Worm (Caenorhabditis elegans) whole organism, young adult: Measurements from ENCODE around the gene C47E12.3.

Source experiments
- B0035.1 ChIP-seq: sonication (generic microtip); optimal IDR thresholded peaks from 2 replicates; lab custom pipeline; 2016; ENCODE audit warnings: missing genetic modification characterization, mild to moderate bottlenecking, missing compliant biosample characterization, missing genotype, missing genetic modification reagents
- C06A6.2 ChIP-seq: fragments of 200-800 bp; sonication (Bioruptor generic); conservative IDR thresholded peaks from 2 replicates; pipeline ENCODE4 v1.3.6; 2022; ENCODE audit warnings: missing genetic modification characterization, missing compliant biosample characterization
- D2030.7 ChIP-seq: fragments of 200-800 bp; sonication (Bioruptor generic); IDR thresholded peaks from 2 replicates; pipeline ENCODE4 v1.3.6; 2022; ENCODE audit warnings: missing genetic modification reagents, missing genetic modification characterization, missing compliant biosample characterization
- F23B12.7 ChIP-seq: sonication (generic microtip); optimal IDR thresholded peaks from 2 replicates; lab custom pipeline; 2017; ENCODE audit warnings: missing genetic modification characterization, mild to moderate bottlenecking, missing compliant biosample characterization, antibody characterized with exemption, moderate library complexity; ENCODE audit not compliant: insufficient read depth
- F57C9.4 ChIP-seq: sonication (generic microtip); optimal IDR thresholded peaks from 2 replicates; lab custom pipeline; 2017; ENCODE audit warnings: mild to moderate bottlenecking, missing genetic modification characterization, missing compliant biosample characterization
- T07F8.4 ChIP-seq: sonication (generic microtip); optimal IDR thresholded peaks from 2 replicates; lab custom pipeline; 2016; ENCODE audit warnings: mild to moderate bottlenecking, missing genetic modification characterization, moderate library complexity, missing compliant biosample characterization
- Y53G8AR.9 ChIP-seq: fragments of 200-800 bp; sonication (Bioruptor generic); conservative IDR thresholded peaks from 2 replicates; pipeline ENCODE4 v1.3.6; 2022; ENCODE audit warnings: missing genetic modification reagents, missing genetic modification characterization, missing compliant biosample characterization
- Y56A3A.18 ChIP-seq: fragments of 200-800 bp; sonication (Bioruptor generic); IDR thresholded peaks from 2 replicates; pipeline ENCODE4 v1.3.6; 2022; ENCODE audit warnings: missing genetic modification reagents, missing genetic modification characterization, missing compliant biosample characterization
- Y67H2A.10 ChIP-seq: fragments of 200-800 bp; sonication (Bioruptor generic); conservative IDR thresholded peaks from 2 replicates; pipeline ENCODE4 v1.3.6; 2022; ENCODE audit warnings: missing genetic modification reagents, missing genetic modification characterization, missing compliant biosample characterization
- Y79H2A.3 ChIP-seq: fragments of 200-800 bp; sonication (Bioruptor generic); conservative IDR thresholded peaks from 2 replicates; pipeline ENCODE4 v1.3.6; 2022; ENCODE audit warnings: missing genetic modification reagents, missing genetic modification characterization, missing compliant biosample characterization
- Y95B8A.8 ChIP-seq: fragments of 200-800 bp; sonication (Bioruptor generic); IDR thresholded peaks from 2 replicates; pipeline ENCODE4 v1.3.6; 2022; ENCODE audit warnings: missing genetic modification reagents, missing genetic modification characterization, missing compliant biosample characterization
- ZK185.1 ChIP-seq: sonication (generic microtip); optimal IDR thresholded peaks from 2 replicates; lab custom pipeline; 2016; ENCODE audit warnings: mild to moderate bottlenecking, missing genetic modification characterization, missing compliant biosample characterization; ENCODE audit not compliant: poor library complexity, severe bottlenecking
- akir-1 ChIP-seq: fragments of 200-800 bp; sonication (Bioruptor generic); optimal IDR thresholded peaks from 2 replicates; lab custom pipeline; 2018; ENCODE audit warnings: mild to moderate bottlenecking, missing genetic modification characterization, moderate library complexity, missing compliant biosample characterization
- aptf-3 ChIP-seq: fragments of 200-800 bp; sonication (Bioruptor generic); IDR thresholded peaks from 2 replicates; pipeline ENCODE4 v1.3.6; 2022; ENCODE audit warnings: missing genetic modification characterization, missing compliant biosample characterization
- attf-5 ChIP-seq: fragments of 200-800 bp; sonication (Bioruptor generic); optimal IDR thresholded peaks from 2 replicates; lab custom pipeline; 2018; ENCODE audit warnings: mild to moderate bottlenecking, missing genetic modification characterization, missing compliant biosample characterization
- chd-7 ChIP-seq: sonication (generic microtip); optimal IDR thresholded peaks from 2 replicates; lab custom pipeline; 2016; ENCODE audit warnings: mild to moderate bottlenecking, missing genetic modification characterization, moderate library complexity, missing compliant biosample characterization
- efl-1 ChIP-seq: fragments of 150-350 bp; optimal IDR thresholded peaks from 2 replicates; lab custom pipeline; 2014; ENCODE audit warnings: missing biosample characterization, missing genetic modification reagents, missing genetic modification characterization
- ekl-4 ChIP-seq: fragments of 200-800 bp; sonication (Bioruptor generic); IDR thresholded peaks from 2 replicates; pipeline ENCODE4 v1.3.6; 2022; ENCODE audit warnings: missing genetic modification reagents, missing genetic modification characterization, missing compliant biosample characterization
- fkh-3 ChIP-seq: sonication (generic microtip); optimal IDR thresholded peaks from 2 replicates; lab custom pipeline; 2016; ENCODE audit warnings: mild to moderate bottlenecking, missing genetic modification characterization, missing compliant biosample characterization
- gei-17 ChIP-seq: fragments of 200-800 bp; sonication (Bioruptor generic); optimal IDR thresholded peaks from 2 replicates; lab custom pipeline; 2018; ENCODE audit warnings: mild to moderate bottlenecking, missing genetic modification characterization, missing compliant biosample characterization
- him-1 ChIP-seq: sonication (generic microtip); optimal IDR thresholded peaks from 2 replicates; lab custom pipeline; 2016; ENCODE audit warnings: missing genotype, missing genetic modification reagents, missing genetic modification characterization, missing compliant biosample characterization
- hmg-20 ChIP-seq: fragments of 200-800 bp; sonication (Bioruptor generic); IDR thresholded peaks from 2 replicates; pipeline ENCODE4 v1.3.6; 2022; ENCODE audit warnings: missing genetic modification reagents, missing genetic modification characterization, missing compliant biosample characterization
- let-526 ChIP-seq: fragments of 200-800 bp; sonication (Bioruptor generic); IDR thresholded peaks from 2 replicates; pipeline ENCODE4 v1.3.6; 2022; ENCODE audit warnings: missing genetic modification reagents, missing genetic modification characterization, missing compliant biosample characterization
- lin-35 ChIP-seq, 3 experiments: fragments of 150-350 bp in 2 of 3; sonication (generic microtip) in 1 of 3; optimal IDR thresholded peaks; 2 replicates each; lab custom pipeline; 2014 to 2018; ENCODE audit warnings: missing biosample characterization in 3 of 3, missing genetic modification characterization in 3 of 3, missing genetic modification reagents in 3 of 3
- lin-40 ChIP-seq: sonication (generic microtip); optimal IDR thresholded peaks from 2 replicates; lab custom pipeline; 2016; ENCODE audit warnings: missing genetic modification characterization, mild to moderate bottlenecking, missing compliant biosample characterization, missing genotype, missing genetic modification reagents
- lsl-1 ChIP-seq: fragments of 200-800 bp; sonication (Bioruptor generic); optimal IDR thresholded peaks from 2 replicates; lab custom pipeline; 2018; ENCODE audit warnings: mild to moderate bottlenecking, missing genetic modification characterization, moderate library complexity, missing compliant biosample characterization
- madf-8 ChIP-seq: fragments of 200-800 bp; sonication (Bioruptor generic); conservative IDR thresholded peaks from 2 replicates; pipeline ENCODE4 v1.3.6; 2022; ENCODE audit warnings: missing genetic modification reagents, missing genetic modification characterization, missing compliant biosample characterization
- mcd-1 ChIP-seq: fragments of 200-800 bp; sonication (Bioruptor generic); IDR thresholded peaks from 2 replicates; pipeline ENCODE4 v1.3.6; 2022; ENCODE audit warnings: missing genetic modification reagents, missing genetic modification characterization, missing compliant biosample characterization
- nfya-1 ChIP-seq: sonication (generic microtip); optimal IDR thresholded peaks from 2 replicates; lab custom pipeline; 2017; ENCODE audit warnings: antibody characterized with exemption, missing compliant biosample characterization, missing genetic modification characterization, borderline replicate concordance; ENCODE audit not compliant: insufficient read depth
- nfyb-1 ChIP-seq: fragments of 200-800 bp; sonication (Bioruptor generic); IDR thresholded peaks from 2 replicates; pipeline ENCODE4 v1.3.6; 2022; ENCODE audit warnings: missing genetic modification reagents, missing genetic modification characterization, missing compliant biosample characterization
- nhr-120 ChIP-seq: fragments of 200-800 bp; sonication (Bioruptor generic); IDR thresholded peaks from 2 replicates; pipeline ENCODE4 v1.3.6; 2022; ENCODE audit warnings: missing genetic modification characterization, missing compliant biosample characterization
- pbrm-1 ChIP-seq: fragments of 200-800 bp; sonication (Bioruptor generic); IDR thresholded peaks from 2 replicates; pipeline ENCODE4 v1.3.6; 2022; ENCODE audit warnings: missing genetic modification reagents, missing genetic modification characterization, missing compliant biosample characterization
- rcor-1 ChIP-seq: fragments of 200-800 bp; sonication (Bioruptor generic); IDR thresholded peaks from 2 replicates; pipeline ENCODE4 v1.3.6; 2022; ENCODE audit warnings: missing genetic modification reagents, missing genetic modification characterization, missing compliant biosample characterization
- rec-8 ChIP-seq, 2 experiments: sonication (generic microtip); optimal IDR thresholded peaks; 2 replicates each; lab custom pipeline; 2016; ENCODE audit warnings: mild to moderate bottlenecking in 2 of 2, missing genetic modification characterization in 2 of 2, missing genetic modification reagents in 2 of 2, missing genotype in 2 of 2, missing biosample characterization in 1 of 2, missing compliant biosample characterization in 1 of 2, moderate library complexity in 1 of 2
- snpc-1.3 ChIP-seq: sonication (generic microtip); optimal IDR thresholded peaks from 2 replicates; lab custom pipeline; 2017; ENCODE audit warnings: missing genetic modification characterization, mild to moderate bottlenecking, missing compliant biosample characterization, antibody characterized with exemption, moderate library complexity, missing genotype, missing genetic modification reagents; ENCODE audit not compliant: insufficient read depth
- snpc-3.4 ChIP-seq: sonication (generic microtip); optimal IDR thresholded peaks from 2 replicates; lab custom pipeline; 2017; ENCODE audit warnings: missing genetic modification characterization, mild to moderate bottlenecking, missing compliant biosample characterization, antibody characterized with exemption, moderate library complexity, missing genotype, missing genetic modification reagents
- snpc-4 ChIP-seq, 5 experiments: fragments of 150-350 bp in 1 of 5; sonication (generic microtip) in 4 of 5; optimal IDR thresholded peaks; 2 replicates each; lab custom pipeline; 2014 to 2018; ENCODE audit warnings: missing genetic modification characterization in 5 of 5, missing biosample characterization in 3 of 5, antibody characterized with exemption in 2 of 5, mild to moderate bottlenecking in 2 of 5, missing compliant biosample characterization in 2 of 5, missing genotype in 2 of 5, moderate library complexity in 2 of 5, missing genetic modification reagents in 1 of 5
- tbx-9 ChIP-seq: sonication (generic microtip); optimal IDR thresholded peaks from 2 replicates; lab custom pipeline; 2016; ENCODE audit warnings: borderline replicate concordance, missing genetic modification characterization, inconsistent platforms, missing compliant biosample characterization
- unc-130 ChIP-seq: sonication (generic microtip); optimal IDR thresholded peaks from 2 replicates; lab custom pipeline; 2016; ENCODE audit warnings: missing genetic modification reagents, missing genetic modification characterization, missing compliant biosample characterization
- ztf-25 ChIP-seq: fragments of 200-800 bp; sonication (Bioruptor generic); IDR thresholded peaks from 2 replicates; pipeline ENCODE4 v1.3.6; 2022; ENCODE audit warnings: missing genetic modification reagents, missing genetic modification characterization, missing compliant biosample characterization
- ztf-26 ChIP-seq: sonication (generic microtip); optimal IDR thresholded peaks from 2 replicates; lab custom pipeline; 2017; ENCODE audit warnings: missing genetic modification characterization, missing compliant biosample characterization
- ztf-6 ChIP-seq: fragments of 200-800 bp; sonication (Bioruptor generic); IDR thresholded peaks from 2 replicates; pipeline ENCODE4 v1.3.6; 2022; ENCODE audit warnings: missing genetic modification reagents, missing genetic modification characterization, missing compliant biosample characterization

Gene C47E12.3

ce11 chrIV:9998487-9999218, 3.0 kb downstream of the C47E12.3 start, which contains the start of gene pyp-1 (continued):
- TF ChIP-seq D2030.7 (GFP tag; lab: Robert Waterston, UW) = 0 out of 2 replicates have a peak, but pooled peaks have one; percentile 19
- TF ChIP-seq nfyb-1 (GFP tag; lab: Robert Waterston, UW) = no peak
- TF ChIP-seq mcd-1 (GFP tag; lab: Robert Waterston, UW) = 0 out of 2 replicates have a peak, but pooled peaks have one; percentile 4
- TF ChIP-seq lin-40 (tag; lab: Kevin White, UChicago) = no peak
- TF ChIP-seq rcor-1 (GFP tag; lab: Robert Waterston, UW) = 0 out of 2 replicates have a peak, but pooled peaks have one; percentile 24
- TF ChIP-seq T07F8.4 = no peak

DNA sequence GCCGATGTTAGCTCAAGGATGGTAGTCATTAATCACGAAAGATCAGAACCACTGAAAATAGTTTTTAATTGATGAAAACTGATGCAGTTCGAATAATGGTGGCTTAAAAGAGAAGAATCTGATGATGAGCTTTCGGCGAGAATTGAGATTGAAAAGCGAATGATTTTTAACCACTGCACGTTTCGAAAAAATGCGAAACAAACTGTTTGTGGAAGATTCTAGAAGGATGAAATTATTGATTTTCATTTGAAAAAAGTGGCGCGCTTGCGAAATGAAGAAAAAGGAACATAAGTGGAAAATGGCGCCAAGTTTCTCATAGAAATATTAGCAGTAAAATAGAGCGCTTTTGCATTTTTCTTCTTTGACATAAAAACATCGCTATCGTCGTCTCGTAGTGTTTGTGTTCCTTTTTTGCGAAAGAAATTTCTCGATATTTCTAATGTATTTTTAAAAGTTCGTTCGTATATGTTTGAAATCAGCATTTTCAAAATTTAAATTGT, 6.7 kb downstream of the C47E12.3 start, which contains the start of gene uba-1:
Gene uba-1, minus strand, starts transcription at position 51 of the 500 bp plus-strand sequence.
- TF ChIP-seq lin-40 (tag; lab: Kevin White, UChicago) = peak; percentile 31
- no peak for TF ChIP-seq ztf-25
- no peak for TF ChIP-seq fkh-3
- TF ChIP-seq ZK185.1 (tag; lab: Kevin White, UChicago) = peak; percentile 87
- TF ChIP-seq lin-35 (GFP tag; optimal IDR thresholded peaks at IDR 0.05; lab: Kevin White, UChicago) = peak; percentile 13 to 77 (median 48)
- TF ChIP-seq rec-8 (tag; optimal IDR thresholded peaks at IDR 0.05; lab: Kevin White, UChicago) = peak in 1 of 2 experiments; percentile 27
- peak; percentile 85 for TF ChIP-seq nfyb-1 (GFP tag; lab: Robert Waterston, UW)
- peak; percentile 94 for TF ChIP-seq efl-1
- no peak for TF ChIP-seq Y67H2A.10
- no peak for TF ChIP-seq tbx-9 (tag; lab: Kevin White, UChicago)
- TF ChIP-seq akir-1 (GFP tag; lab: Kevin White, UChicago) = no peak
- TF ChIP-seq unc-130 = peak; percentile 55
- TF ChIP-seq attf-5 (GFP tag; lab: Kevin White, UChicago) = peak; percentile 45
- peak; percentile 63; the same call in 1 of the 2 replicates for TF ChIP-seq pbrm-1 (GFP tag; lab: Robert Waterston, UW)
- no peak for TF ChIP-seq F57C9.4
- peak; percentile 90 for TF ChIP-seq madf-8 (GFP tag; lab: Robert Waterston, UW)
- no peak for TF ChIP-seq gei-17 (GFP tag; lab: Kevin White, UChicago)
- TF ChIP-seq lsl-1 = peak; percentile 70
- no peak for TF ChIP-seq nhr-120 (GFP tag; lab: Robert Waterston, UW)
- peak; percentile 59 for TF ChIP-seq F23B12.7 (tag; lab: Kevin White, UChicago)
- TF ChIP-seq ztf-26 (tag; lab: Kevin White, UChicago) = no peak
- peak; percentile 58; the same call in 1 of the 2 replicates for TF ChIP-seq mcd-1 (GFP tag; lab: Robert Waterston, UW)
- TF ChIP-seq B0035.1 (tag; lab: Kevin White, UChicago) = no peak
- TF ChIP-seq chd-7 (tag; lab: Kevin White, UChicago) = peak; percentile 35
- no peak for TF ChIP-seq Y79H2A.3 (GFP tag; lab: Robert Waterston, UW)
- TF ChIP-seq C06A6.2 (GFP tag; lab: Robert Waterston, UW) = no peak; the same call in 1 of the 2 replicates
- TF ChIP-seq hmg-20 = no peak
- TF ChIP-seq snpc-1.3 (tag; lab: Kevin White, UChicago) = peak; percentile 14
- TF ChIP-seq nfya-1 = no peak
- no peak for TF ChIP-seq snpc-4 (GFP tag; optimal IDR thresholded peaks at IDR 0.05; lab: Kevin White, UChicago)
- peak; percentile 6 to 50 (median 40) for TF ChIP-seq snpc-4 (tag; optimal IDR thresholded peaks at IDR 0.05; lab: Kevin White, UChicago)
- peak; percentile 42 for TF ChIP-seq snpc-3.4 (tag; lab: Kevin White, UChicago)
- TF ChIP-seq Y56A3A.18 (GFP tag; lab: Robert Waterston, UW) = no peak; the same call in 1 of the 2 replicates
- peak; percentile 89 for TF ChIP-seq Y53G8AR.9 (GFP tag; lab: Robert Waterston, UW)
- TF ChIP-seq him-1 = no peak
- TF ChIP-seq let-526 (GFP tag; lab: Robert Waterston, UW) = no peak
- TF ChIP-seq ekl-4 (GFP tag; lab: Robert Waterston, UW) = peak; percentile 71; the same call in 1 of the 2 replicates
- TF ChIP-seq Y95B8A.8 (GFP tag; lab: Robert Waterston, UW) = no peak
- TF ChIP-seq ztf-6 (GFP tag; lab: Robert Waterston, UW) = no peak
- TF ChIP-seq aptf-3 (GFP tag; lab: Robert Waterston, UW) = no peak
